Worm (Caenorhabditis elegans) whole organism, L4/young adult: ENCODE results near the gene Y68A4A.10.

ENCODE experiments used
- W03F9.2 ChIP-seq: fragments of 150-350 bp; optimal IDR thresholded peaks from 2 replicates; lab custom pipeline; 2014; ENCODE audit warnings: missing biosample characterization, missing genetic modification characterization
- dao-5 ChIP-seq: sonication (generic microtip); optimal IDR thresholded peaks from 2 replicates; lab custom pipeline; 2016; ENCODE audit warnings: missing genotype, missing genetic modification characterization, moderate library complexity, missing compliant biosample characterization
- him-1 ChIP-seq: sonication (generic microtip); optimal IDR thresholded peaks from 2 replicates; lab custom pipeline; 2016; ENCODE audit warnings: missing genotype, missing genetic modification reagents, missing genetic modification characterization, missing compliant biosample characterization

- TF ChIP-seq him-1 (tag; lab: Kevin White, UChicago): no peak
- TF ChIP-seq W03F9.2 (tag; lab: Kevin White, UChicago): no peak
- no peak for TF ChIP-seq dao-5
Observed at ce11 chrV:17171551-17171950, 30.4 kb upstream of the Y68A4A.10 start, which contains the start of gene srbc-26.
